Worm (Caenorhabditis elegans) whole organism, L3 larva: ENCODE results near the gene F28H7.2.

Source experiments
- ZK546.5 ChIP-seq: sonication (generic microtip); optimal IDR thresholded peaks from 2 replicates; lab custom pipeline; 2017; ENCODE audit warnings: missing biosample characterization, missing genetic modification characterization
- aly-2 ChIP-seq: fragments of 150-350 bp; optimal IDR thresholded peaks from 2 replicates; lab custom pipeline; 2014; ENCODE audit warnings: missing biosample characterization, missing genetic modification characterization
- ceh-16 ChIP-seq: sonication (generic microtip); optimal IDR thresholded peaks from 2 replicates; lab custom pipeline; 2017; ENCODE audit warnings: missing biosample characterization, missing genetic modification characterization
- ceh-28 ChIP-seq: fragments of 150-350 bp; optimal IDR thresholded peaks from 2 replicates; lab custom pipeline; 2014; ENCODE audit warnings: missing biosample characterization, missing genetic modification reagents, missing genetic modification characterization
- ceh-82 ChIP-seq: fragments of 150-350 bp; optimal IDR thresholded peaks from 2 replicates; lab custom pipeline; 2014; ENCODE audit warnings: missing biosample characterization, missing genetic modification characterization
- ceh-9 ChIP-seq: sonication (generic microtip); optimal IDR thresholded peaks from 2 replicates; lab custom pipeline; 2018; ENCODE audit warnings: missing biosample characterization, missing genetic modification characterization
- daf-12 ChIP-seq: fragments of 150-350 bp; optimal IDR thresholded peaks from 2 replicates; lab custom pipeline; 2014; ENCODE audit warnings: missing biosample characterization, missing genetic modification reagents, missing genetic modification characterization
- egl-27 ChIP-seq: sonication (generic microtip); optimal IDR thresholded peaks from 4 replicates; lab custom pipeline; 2017; ENCODE audit warnings: missing biosample characterization, missing genetic modification reagents, missing genetic modification characterization
- egl-5 ChIP-seq: fragments of 150-350 bp; optimal IDR thresholded peaks from 2 replicates; lab custom pipeline; 2017; ENCODE audit warnings: missing biosample characterization, missing genetic modification reagents, missing genetic modification characterization, inconsistent platforms
- elt-1 ChIP-seq: fragments of 150-350 bp; optimal IDR thresholded peaks from 2 replicates; lab custom pipeline; 2014; ENCODE audit warnings: missing biosample characterization, missing genetic modification characterization
- elt-2 ChIP-seq: sonication (generic microtip); optimal IDR thresholded peaks from 2 replicates; lab custom pipeline; 2016; ENCODE audit warnings: missing genetic modification reagents, mild to moderate bottlenecking, missing genetic modification characterization, missing compliant biosample characterization
- elt-3 ChIP-seq, 3 experiments: fragments of 150-350 bp in 1 of 3; sonication (generic microtip) in 2 of 3; optimal IDR thresholded peaks; 2 replicates in 2 of 3; 4 replicates in 1 of 3; lab custom pipeline; 2014 to 2017; ENCODE audit warnings: missing biosample characterization in 3 of 3, missing genetic modification characterization in 3 of 3
- fkh-10 ChIP-seq: sonication (generic microtip); optimal IDR thresholded peaks from 2 replicates; lab custom pipeline; 2017; ENCODE audit warnings: missing biosample characterization, missing genetic modification reagents, missing genetic modification characterization
- fkh-2 ChIP-seq: fragments of 150-350 bp; optimal IDR thresholded peaks from 2 replicates; lab custom pipeline; 2014; ENCODE audit warnings: missing biosample characterization, missing genetic modification reagents, missing genetic modification characterization
- fos-1 ChIP-seq: fragments of 150-350 bp; optimal IDR thresholded peaks from 2 replicates; lab custom pipeline; 2014; ENCODE audit warnings: missing biosample characterization, missing genetic modification characterization
- hmg-11 ChIP-seq: sonication (generic microtip); optimal IDR thresholded peaks from 2 replicates; lab custom pipeline; 2016; ENCODE audit warnings: missing genetic modification characterization, missing compliant biosample characterization
- jun-1 ChIP-seq: fragments of 150-350 bp; optimal IDR thresholded peaks from 2 replicates; lab custom pipeline; 2014; ENCODE audit warnings: missing biosample characterization, missing genetic modification reagents, missing genetic modification characterization
- lin-39 ChIP-seq: fragments of 150-350 bp; optimal IDR thresholded peaks from 2 replicates; lab custom pipeline; 2018; ENCODE audit warnings: missing biosample characterization, missing genetic modification reagents, missing genetic modification characterization
- lsy-12 ChIP-seq: sonication (generic microtip); optimal IDR thresholded peaks from 2 replicates; lab custom pipeline; 2016; ENCODE audit warnings: mild to moderate bottlenecking, missing genetic modification characterization, missing compliant biosample characterization
- mdl-1 ChIP-seq: fragments of 150-350 bp; optimal IDR thresholded peaks from 2 replicates; lab custom pipeline; 2014; ENCODE audit warnings: missing biosample characterization, missing genetic modification characterization
- mml-1 ChIP-seq: fragments of 150-350 bp; sonication (generic microtip); optimal IDR thresholded peaks from 3 replicates; lab custom pipeline; 2014; ENCODE audit warnings: missing biosample characterization, missing genetic modification characterization
- nfya-1 ChIP-seq: sonication (generic microtip); optimal IDR thresholded peaks from 2 replicates; lab custom pipeline; 2017; ENCODE audit warnings: missing genetic modification characterization, mild to moderate bottlenecking, missing compliant biosample characterization, antibody characterized with exemption, moderate library complexity; ENCODE audit not compliant: insufficient read depth
- nhr-11 ChIP-seq: fragments of 150-350 bp; optimal IDR thresholded peaks from 2 replicates; lab custom pipeline; 2014; ENCODE audit warnings: missing biosample characterization, missing genetic modification characterization
- nhr-12 ChIP-seq: fragments of 150-350 bp; optimal IDR thresholded peaks from 2 replicates; lab custom pipeline; 2014; ENCODE audit warnings: missing biosample characterization, missing genetic modification characterization
- nhr-23 ChIP-seq: fragments of 150-350 bp; optimal IDR thresholded peaks from 2 replicates; lab custom pipeline; 2014; ENCODE audit warnings: missing biosample characterization, missing genetic modification reagents, missing genetic modification characterization
- nhr-25 ChIP-seq: sonication (generic microtip); optimal IDR thresholded peaks from 2 replicates; lab custom pipeline; 2017; ENCODE audit warnings: missing biosample characterization, missing genetic modification characterization
- nhr-28 ChIP-seq: fragments of 150-350 bp; optimal IDR thresholded peaks from 2 replicates; lab custom pipeline; 2014; ENCODE audit warnings: missing biosample characterization, missing genetic modification characterization
- nhr-43 ChIP-seq: sonication (generic microtip); optimal IDR thresholded peaks from 2 replicates; lab custom pipeline; 2016; ENCODE audit warnings: mild to moderate bottlenecking, missing genetic modification characterization, missing compliant biosample characterization; ENCODE audit not compliant: poor library complexity, severe bottlenecking
- nhr-67 ChIP-seq: fragments of 150-350 bp; optimal IDR thresholded peaks from 2 replicates; lab custom pipeline; 2014; ENCODE audit warnings: missing biosample characterization, missing genetic modification characterization
- nhr-76 ChIP-seq: fragments of 150-350 bp; sonication (generic microtip); optimal IDR thresholded peaks from 5 replicates; lab custom pipeline; 2014; ENCODE audit warnings: missing biosample characterization, missing genetic modification characterization
- nhr-77 ChIP-seq: fragments of 150-350 bp; optimal IDR thresholded peaks from 2 replicates; lab custom pipeline; 2014; ENCODE audit warnings: missing biosample characterization, missing genetic modification characterization
- pha-4 ChIP-seq: fragments of 150-350 bp; optimal IDR thresholded peaks from 2 replicates; lab custom pipeline; 2014; ENCODE audit warnings: missing biosample characterization, missing genetic modification reagents, missing genetic modification characterization
- pqm-1 ChIP-seq: fragments of 150-350 bp; optimal IDR thresholded peaks from 2 replicates; lab custom pipeline; 2017; ENCODE audit warnings: missing biosample characterization, missing genetic modification characterization, inconsistent platforms
- skn-1 ChIP-seq: fragments of 150-350 bp; optimal IDR thresholded peaks from 2 replicates; lab custom pipeline; 2014; ENCODE audit warnings: missing biosample characterization, missing genetic modification characterization
- snpc-4 ChIP-seq: fragments of 150-350 bp; optimal IDR thresholded peaks from 2 replicates; lab custom pipeline; 2014; ENCODE audit warnings: missing biosample characterization, missing genetic modification characterization
- tbx-2 ChIP-seq: sonication (generic microtip); optimal IDR thresholded peaks from 2 replicates; lab custom pipeline; 2016; ENCODE audit warnings: mild to moderate bottlenecking, missing genetic modification characterization, missing compliant biosample characterization
- unc-39 ChIP-seq: sonication (generic microtip); optimal IDR thresholded peaks from 4 replicates; lab custom pipeline; 2017; ENCODE audit warnings: missing biosample characterization, missing genetic modification characterization
- unc-62 ChIP-seq: fragments of 150-350 bp; sonication (generic microtip); optimal IDR thresholded peaks from 4 replicates; lab custom pipeline; 2014; ENCODE audit warnings: missing biosample characterization, missing genetic modification reagents, missing genetic modification characterization
- ztf-11 ChIP-seq: fragments of 150-350 bp; optimal IDR thresholded peaks from 2 replicates; lab custom pipeline; 2014; ENCODE audit warnings: missing biosample characterization, missing genetic modification characterization
- ztf-4 ChIP-seq: fragments of 150-350 bp; optimal IDR thresholded peaks from 2 replicates; lab custom pipeline; 2014; ENCODE audit warnings: missing biosample characterization, missing genetic modification characterization

Gene F28H7.2

ce11 chrV:10718037-10718436 is 29.7 kb upstream of the F28H7.2 start:
- TF ChIP-seq pqm-1 (tag; lab: Kevin White, UChicago) (no peak), egl-27 (tag; lab: Kevin White, UChicago) (no peak), mml-1 (tag; lab: Kevin White, UChicago) (no peak), elt-2 (tag; lab: Kevin White, UChicago) (no peak), ztf-4 (tag; lab: Kevin White, UChicago) (no peak), nhr-67 (tag; lab: Kevin White, UChicago) (no peak), ceh-16 (tag; lab: Kevin White, UChicago) (no peak), nhr-12 (tag; lab: Kevin White, UChicago) (no peak), snpc-4 (tag; lab: Kevin White, UChicago) (no peak), fos-1 (tag; lab: Kevin White, UChicago) (no peak), unc-39 (tag; lab: Kevin White, UChicago) (no peak), ceh-28 (no peak), aly-2 (no peak), lin-39 (tag; lab: Kevin White, UChicago) (no peak)

- TF ChIP-seq nfya-1 (tag; lab: Kevin White, UChicago) (peak; percentile 4), egl-27 (tag; lab: Kevin White, UChicago) (no peak), daf-12 (tag; lab: Kevin White, UChicago) (no peak), nhr-11 (tag; lab: Kevin White, UChicago) (peak; percentile 62), hmg-11 (tag; lab: Kevin White, UChicago) (no peak), elt-3 (tag; optimal IDR thresholded peaks at IDR 0.05; lab: Kevin White, UChicago) (no peak), pqm-1 (tag; lab: Kevin White, UChicago) (peak; percentile 34), unc-62 (GFP tag; lab: Kevin White, UChicago) (no peak), aly-2 (no peak)
These were observed 28.5 kb upstream of the F28H7.2 start for ce11 chrV:10719019-10719832.

DNA sequence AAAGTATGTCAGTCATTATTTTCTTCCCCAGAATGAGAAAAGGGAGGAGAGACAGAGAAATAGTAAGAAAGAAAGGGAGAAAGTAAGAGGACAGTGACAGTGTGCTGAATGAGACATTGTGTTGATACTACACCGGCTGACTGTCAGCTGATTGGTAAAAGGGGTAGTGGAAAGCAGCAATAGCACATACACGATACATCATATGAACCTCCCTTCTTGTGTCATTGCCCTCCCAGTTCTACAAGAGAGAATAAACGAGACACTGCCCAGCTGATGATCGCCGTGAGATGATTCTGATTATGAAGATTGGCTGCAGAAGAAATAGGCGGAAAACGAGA is 27.9 kb upstream of the F28H7.2 start:
- TF ChIP-seq pha-4 (tag; lab: Kevin White, UChicago) (peak; percentile 80), ZK546.5 (tag; lab: Kevin White, UChicago) (no peak), fkh-10 (GFP tag; lab: Kevin White, UChicago) (no peak), nfya-1 (tag; lab: Kevin White, UChicago) (peak; percentile 22), nhr-43 (tag; lab: Kevin White, UChicago) (peak; percentile 77), hmg-11 (tag; lab: Kevin White, UChicago) (no peak), nhr-67 (tag; lab: Kevin White, UChicago) (no peak), ceh-9 (tag; lab: Kevin White, UChicago) (no peak), mml-1 (tag; lab: Kevin White, UChicago) (peak; percentile 52), nhr-28 (tag; lab: Kevin White, UChicago) (no peak), elt-2 (tag; lab: Kevin White, UChicago) (peak; percentile 70), tbx-2 (tag; lab: Kevin White, UChicago) (no peak), mdl-1 (peak; percentile 53), lin-39 (tag; lab: Kevin White, UChicago) (peak; percentile 48), jun-1 (peak; percentile 65), elt-3 (tag; optimal IDR thresholded peaks at IDR 0.05; lab: Kevin White, UChicago) (no peak), nhr-23 (peak; percentile 83), ceh-16 (tag; lab: Kevin White, UChicago) (no peak), ceh-28 (no peak), skn-1 (tag; lab: Kevin White, UChicago) (peak; percentile 59), nhr-76 (tag; lab: Kevin White, UChicago) (no peak), pqm-1 (tag; lab: Kevin White, UChicago) (peak; percentile 40), snpc-4 (tag; lab: Kevin White, UChicago) (peak; percentile 18), ztf-11 (tag; lab: Kevin White, UChicago) (no peak), ztf-4 (tag; lab: Kevin White, UChicago) (no peak), nhr-77 (no peak), nhr-25 (tag; lab: Kevin White, UChicago) (peak; percentile 80), unc-39 (tag; lab: Kevin White, UChicago) (no peak), nhr-11 (tag; lab: Kevin White, UChicago) (no peak), unc-62 (GFP tag; lab: Kevin White, UChicago) (peak; percentile 8), egl-27 (tag; lab: Kevin White, UChicago) (no peak), elt-1 (no peak), fkh-2 (tag; lab: Kevin White, UChicago) (no peak), egl-5 (tag; lab: Kevin White, UChicago) (peak; percentile 58), lsy-12 (tag; lab: Kevin White, UChicago) (peak; percentile 22), aly-2 (no peak), ceh-82 (tag; lab: Kevin White, UChicago) (no peak), nhr-12 (tag; lab: Kevin White, UChicago) (no peak)
